Worm (Caenorhabditis elegans): ENCODE data around the gene F08G12.11.

DNA sequence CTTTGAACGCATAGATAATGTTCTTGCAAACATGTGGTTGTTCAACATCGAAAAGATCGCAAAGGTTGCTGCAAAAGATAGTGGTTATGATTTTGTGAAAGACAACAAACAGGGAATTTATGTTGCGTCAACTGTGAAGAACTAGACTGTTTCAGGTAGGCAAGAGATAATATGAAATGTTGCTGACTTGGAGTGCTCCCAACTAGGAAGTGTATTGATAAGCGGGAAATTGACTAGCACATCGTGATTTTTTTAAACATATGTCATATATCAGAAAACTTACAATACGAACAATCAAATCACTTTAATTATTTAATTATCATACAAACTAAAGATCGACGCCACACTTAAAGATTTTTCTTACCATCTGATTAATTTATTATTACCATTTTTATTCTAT is 7.9 kb upstream of the F08G12.11 start:
- TF ChIP-seq med-1 (GFP tag; optimal IDR thresholded peaks at IDR 0.05; ENCODE audit: insufficient read depth) (no peak), flt-1 (GFP tag; IDR thresholded peaks at IDR 0.05) (no peak), T22C8.4 (GFP tag; IDR thresholded peaks at IDR 0.05) (no peak)
